Worm (Caenorhabditis elegans) whole organism, L4 larva: ENCODE results near the gene T22B7.22.

Experiments used
- D1046.2 ChIP-seq: fragments of 200-800 bp; sonication (Bioruptor generic); IDR thresholded peaks from 2 replicates; pipeline ENCODE4 v1.3.6; 2022; ENCODE audit warnings: missing genetic modification characterization, missing compliant biosample characterization
- F26F4.8 ChIP-seq: fragments of 200-800 bp; sonication (Bioruptor generic); conservative IDR thresholded peaks from 2 replicates; pipeline ENCODE4 v1.3.6; 2022; ENCODE audit warnings: missing genetic modification characterization, missing compliant biosample characterization
- F49E8.2 ChIP-seq: sonication (generic microtip); optimal IDR thresholded peaks from 2 replicates; lab custom pipeline; 2016; ENCODE audit warnings: missing compliant biosample characterization, mild to moderate bottlenecking, missing genetic modification characterization, borderline replicate concordance
- T20F7.1 ChIP-seq: fragments of 200-800 bp; sonication (Bioruptor generic); optimal IDR thresholded peaks from 2 replicates; lab custom pipeline; 2018; ENCODE audit warnings: mild to moderate bottlenecking, missing genetic modification characterization, missing compliant biosample characterization
- Y75B8A.6 ChIP-seq: fragments of 200-800 bp; sonication (Bioruptor generic); IDR thresholded peaks from 2 replicates; pipeline ENCODE4 v1.3.6; 2022; ENCODE audit warnings: missing genetic modification reagents, missing genetic modification characterization, missing compliant biosample characterization
- ZK546.5 ChIP-seq, 2 experiments: sonication (generic microtip); optimal IDR thresholded peaks; 2 replicates each; lab custom pipeline; 2017; ENCODE audit warnings: missing biosample characterization in 2 of 2, missing genetic modification characterization in 2 of 2
- ama-1 ChIP-seq: fragments of 150-350 bp; optimal IDR thresholded peaks from 2 replicates; lab custom pipeline; 2014; ENCODE audit warnings: inconsistent platforms, mixed read lengths
- ceh-20 ChIP-seq: fragments of 200-800 bp; sonication (Bioruptor generic); IDR thresholded peaks from 2 replicates; pipeline ENCODE4 v1.3.6; 2022; ENCODE audit warnings: missing genetic modification reagents, missing genetic modification characterization, missing compliant biosample characterization
- ceh-32 ChIP-seq: sonication (generic microtip); optimal IDR thresholded peaks from 2 replicates; lab custom pipeline; 2016; ENCODE audit warnings: mild to moderate bottlenecking, missing genetic modification characterization, missing compliant biosample characterization; ENCODE audit not compliant: poor library complexity
- ceh-44 ChIP-seq: fragments of 200-800 bp; sonication (Bioruptor generic); IDR thresholded peaks from 2 replicates; pipeline ENCODE4 v1.3.6; 2022; ENCODE audit warnings: missing genetic modification reagents, missing genetic modification characterization, missing compliant biosample characterization
- ceh-82 ChIP-seq: sonication (generic microtip); optimal IDR thresholded peaks from 2 replicates; lab custom pipeline; 2017; ENCODE audit warnings: missing biosample characterization, missing genetic modification characterization
- ces-1 ChIP-seq: fragments of 150-350 bp; sonication (generic microtip); optimal IDR thresholded peaks from 4 replicates; lab custom pipeline; 2014; ENCODE audit warnings: missing biosample characterization, missing genetic modification reagents, missing genetic modification characterization
- daf-12 ChIP-seq: fragments of 150-350 bp; optimal IDR thresholded peaks from 2 replicates; lab custom pipeline; 2014; ENCODE audit warnings: missing biosample characterization, missing genetic modification reagents, missing genetic modification characterization
- daf-16 ChIP-seq, 3 experiments: sonication (generic microtip); optimal IDR thresholded peaks; 2 replicates each; lab custom pipeline; 2016 to 2017; ENCODE audit warnings: missing genetic modification characterization in 3 of 3, missing genetic modification reagents in 3 of 3, mild to moderate bottlenecking in 2 of 3, missing compliant biosample characterization in 2 of 3, missing biosample characterization in 1 of 3, moderate library complexity in 1 of 3
- daf-8 ChIP-seq: fragments of 200-800 bp; sonication (Bioruptor generic); IDR thresholded peaks from 2 replicates; pipeline ENCODE4 v1.3.6; 2022; ENCODE audit warnings: missing genetic modification characterization, missing compliant biosample characterization
- dpl-1 ChIP-seq: fragments of 150-350 bp; optimal IDR thresholded peaks from 2 replicates; lab custom pipeline; 2014; ENCODE audit warnings: missing biosample characterization, missing genetic modification reagents, missing genetic modification characterization
- duxl-1 ChIP-seq: sonication (generic microtip); optimal IDR thresholded peaks from 2 replicates; lab custom pipeline; 2016; ENCODE audit warnings: mild to moderate bottlenecking, missing genetic modification characterization, moderate library complexity, missing compliant biosample characterization; ENCODE audit not compliant: poor library complexity
- egl-43 ChIP-seq: fragments of 200-800 bp; sonication (Bioruptor generic); IDR thresholded peaks from 2 replicates; pipeline ENCODE4 v1.3.6; 2022; ENCODE audit warnings: missing genetic modification reagents, missing genetic modification characterization, missing compliant biosample characterization
- fos-1 ChIP-seq: fragments of 150-350 bp; optimal IDR thresholded peaks from 2 replicates; lab custom pipeline; 2014; ENCODE audit warnings: missing biosample characterization, missing genetic modification characterization
- gei-8 ChIP-seq: fragments of 200-800 bp; sonication (Bioruptor generic); optimal IDR thresholded peaks from 2 replicates; lab custom pipeline; 2018; ENCODE audit warnings: mild to moderate bottlenecking, missing genetic modification characterization, missing compliant biosample characterization
- hlh-30 ChIP-seq: sonication (generic microtip); optimal IDR thresholded peaks from 2 replicates; lab custom pipeline; 2017; ENCODE audit warnings: antibody characterized with exemption, mild to moderate bottlenecking, missing genetic modification characterization, missing compliant biosample characterization; ENCODE audit not compliant: insufficient read depth
- hmg-1.1 ChIP-seq: fragments of 200-800 bp; sonication (Bioruptor generic); IDR thresholded peaks from 2 replicates; pipeline ENCODE4 v1.3.6; 2022; ENCODE audit warnings: missing genetic modification reagents, missing genetic modification characterization, missing compliant biosample characterization
- lim-7 ChIP-seq: fragments of 200-800 bp; sonication (Bioruptor generic); IDR thresholded peaks from 2 replicates; pipeline ENCODE4 v1.3.6; 2022; ENCODE audit warnings: missing genetic modification characterization, missing compliant biosample characterization
- lin-1 ChIP-seq: fragments of 200-800 bp; sonication (Bioruptor generic); IDR thresholded peaks from 2 replicates; pipeline ENCODE4 v1.3.6; 2022; ENCODE audit warnings: missing genetic modification reagents, missing genetic modification characterization, missing compliant biosample characterization
- lin-13 ChIP-seq: fragments of 150-350 bp; optimal IDR thresholded peaks from 2 replicates; lab custom pipeline; 2014; ENCODE audit warnings: missing biosample characterization, missing genetic modification reagents, missing genetic modification characterization
- lin-15B ChIP-seq: fragments of 150-350 bp; sonication (generic microtip); optimal IDR thresholded peaks from 3 replicates; lab custom pipeline; 2014; ENCODE audit warnings: missing biosample characterization, missing genetic modification characterization
- madf-5 ChIP-seq, 2 experiments: fragments of 200-800 bp; sonication (Bioruptor generic); IDR thresholded peaks; 2 replicates each; pipeline ENCODE4 v1.3.6; 2022; ENCODE audit warnings: missing compliant biosample characterization in 2 of 2, missing genetic modification characterization in 2 of 2
- mdt-29 ChIP-seq: fragments of 200-800 bp; sonication (Bioruptor generic); IDR thresholded peaks from 2 replicates; pipeline ENCODE4 v1.3.6; 2022; ENCODE audit warnings: missing genetic modification reagents, missing genetic modification characterization, missing compliant biosample characterization
- mep-1 ChIP-seq: fragments of 150-350 bp; sonication (generic microtip); optimal IDR thresholded peaks from 3 replicates; lab custom pipeline; 2014; ENCODE audit warnings: missing biosample characterization, missing genetic modification characterization
- mes-2 ChIP-seq: sonication (generic microtip); optimal IDR thresholded peaks from 2 replicates; lab custom pipeline; 2016; ENCODE audit warnings: missing genotype, mild to moderate bottlenecking, missing genetic modification characterization, missing compliant biosample characterization; ENCODE audit not compliant: poor library complexity, severe bottlenecking
- mxl-3 ChIP-seq: fragments of 200-800 bp; sonication (Bioruptor generic); optimal IDR thresholded peaks from 2 replicates; lab custom pipeline; 2018; ENCODE audit warnings: mild to moderate bottlenecking, missing genetic modification characterization, missing compliant biosample characterization
- nhr-11 ChIP-seq: fragments of 150-350 bp; optimal IDR thresholded peaks from 2 replicates; lab custom pipeline; 2014; ENCODE audit warnings: missing biosample characterization, missing genetic modification characterization
- nhr-25 ChIP-seq: sonication (generic microtip); optimal IDR thresholded peaks from 2 replicates; lab custom pipeline; 2017; ENCODE audit warnings: missing genetic modification characterization, mild to moderate bottlenecking, missing compliant biosample characterization, antibody characterized with exemption, moderate library complexity, borderline replicate concordance; ENCODE audit not compliant: insufficient read depth
- nhr-28 ChIP-seq: fragments of 150-350 bp; optimal IDR thresholded peaks from 2 replicates; lab custom pipeline; 2014; ENCODE audit warnings: missing biosample characterization, missing genetic modification characterization
- nhr-48 ChIP-seq: sonication (generic microtip); optimal IDR thresholded peaks from 2 replicates; lab custom pipeline; 2016; ENCODE audit warnings: mild to moderate bottlenecking, missing genetic modification characterization, missing compliant biosample characterization
- pha-4 ChIP-seq, 2 experiments: fragments of 150-350 bp in 1 of 2; fragments of 200-800 bp in 1 of 2; sonication (Bioruptor generic) in 1 of 2; IDR thresholded peaks in 1 of 2; optimal IDR thresholded peaks in 1 of 2; 2 replicates each; pipeline versions ENCODE4 v1.3.6 to Lab custom; 2014 to 2022; ENCODE audit warnings: missing genetic modification characterization in 2 of 2, missing genetic modification reagents in 2 of 2, missing biosample characterization in 1 of 2, missing compliant biosample characterization in 1 of 2
- php-3 ChIP-seq: fragments of 200-800 bp; sonication (Bioruptor generic); IDR thresholded peaks from 2 replicates; pipeline ENCODE4 v1.3.6; 2022; ENCODE audit warnings: missing genetic modification reagents, missing genetic modification characterization, missing compliant biosample characterization
- pqm-1 ChIP-seq: sonication (generic microtip); optimal IDR thresholded peaks from 2 replicates; lab custom pipeline; 2017; ENCODE audit warnings: missing biosample characterization, missing genetic modification characterization
- spr-3 ChIP-seq: fragments of 200-800 bp; sonication (Bioruptor generic); optimal IDR thresholded peaks from 2 replicates; lab custom pipeline; 2018; ENCODE audit warnings: mild to moderate bottlenecking, missing genetic modification characterization, missing compliant biosample characterization
- tag-97 ChIP-seq: fragments of 200-800 bp; sonication (Bioruptor generic); IDR thresholded peaks from 2 replicates; pipeline ENCODE4 v1.3.6; 2022; ENCODE audit warnings: missing genetic modification characterization, missing compliant biosample characterization
- vab-7 ChIP-seq: fragments of 200-800 bp; sonication (Bioruptor generic); IDR thresholded peaks from 2 replicates; pipeline ENCODE4 v1.3.6; 2022; ENCODE audit warnings: missing genetic modification reagents, missing genetic modification characterization, missing compliant biosample characterization
- zfp-3 ChIP-seq: fragments of 200-800 bp; sonication (Bioruptor generic); conservative IDR thresholded peaks from 2 replicates; pipeline ENCODE4 v1.3.6; 2022; ENCODE audit warnings: missing genetic modification reagents, missing genetic modification characterization, missing compliant biosample characterization
- zip-11 ChIP-seq: fragments of 200-800 bp; sonication (Bioruptor generic); IDR thresholded peaks from 2 replicates; pipeline ENCODE4 v1.3.6; 2022; ENCODE audit warnings: missing genetic modification characterization, missing compliant biosample characterization
- zip-2 ChIP-seq: fragments of 150-350 bp; optimal IDR thresholded peaks from 2 replicates; lab custom pipeline; 2014; ENCODE audit warnings: missing biosample characterization, missing genetic modification characterization
- ztf-7 ChIP-seq: fragments of 150-350 bp; optimal IDR thresholded peaks from 2 replicates; lab custom pipeline; 2014; ENCODE audit warnings: missing biosample characterization, missing genetic modification characterization

Gene T22B7.22

ce11 chrX:5646951-5647423 lies 12.8 kb upstream of the T22B7.22 start, which contains the start of gene T22B7.3:
Gene T22B7.3, plus strand, starts transcription at chrX:5647373.
- TF ChIP-seq php-3 (GFP tag; lab: Robert Waterston, UW) (0 out of 2 replicates have a peak, but pooled peaks have one; percentile 33), Y75B8A.6 (GFP tag; lab: Robert Waterston, UW) (no peak), F49E8.2 (no peak), nhr-48 (tag; lab: Kevin White, UChicago) (peak; percentile 61), fos-1 (tag; lab: Kevin White, UChicago) (no peak)

ce11 chrX:5647884-5648283 lies 11.9 kb upstream of the T22B7.22 start, which contains the start of gene srv-7:
Gene srv-7, minus strand, starts transcription at chrX:5647984.
- TF ChIP-seq nhr-25 (tag; lab: Kevin White, UChicago), result no peak
- TF ChIP-seq mep-1 (tag; lab: Kevin White, UChicago), result no peak
- TF ChIP-seq dpl-1 (GFP tag; lab: Kevin White, UChicago), result no peak
- TF ChIP-seq ceh-32 (tag; lab: Kevin White, UChicago), result no peak
- no peak for TF ChIP-seq zip-2 (tag; lab: Kevin White, UChicago)
- TF ChIP-seq nhr-11 (tag; lab: Kevin White, UChicago), result no peak
- no peak for TF ChIP-seq madf-5 (GFP tag; IDR thresholded peaks at IDR 0.05; lab: Robert Waterston, UW)
- TF ChIP-seq egl-43 (GFP tag; lab: Robert Waterston, UW), result no peak
- TF ChIP-seq ces-1, result no peak
- no peak for TF ChIP-seq ZK546.5 (tag; optimal IDR thresholded peaks at IDR 0.05; lab: Kevin White, UChicago)
- TF ChIP-seq daf-8 (GFP tag; lab: Robert Waterston, UW), result no peak
- no peak for TF ChIP-seq pqm-1 (tag; lab: Kevin White, UChicago)
- no peak for TF ChIP-seq nhr-28 (tag; lab: Kevin White, UChicago)
- no peak for TF ChIP-seq ztf-7
- no peak for TF ChIP-seq spr-3 (GFP tag; lab: Kevin White, UChicago)
- TF ChIP-seq zip-11 (GFP tag; lab: Robert Waterston, UW), result no peak
- TF ChIP-seq T20F7.1 (GFP tag; lab: Kevin White, UChicago), result no peak
- no peak for TF ChIP-seq ceh-44
- TF ChIP-seq zfp-3 (GFP tag; lab: Robert Waterston, UW), result no peak

DNA sequence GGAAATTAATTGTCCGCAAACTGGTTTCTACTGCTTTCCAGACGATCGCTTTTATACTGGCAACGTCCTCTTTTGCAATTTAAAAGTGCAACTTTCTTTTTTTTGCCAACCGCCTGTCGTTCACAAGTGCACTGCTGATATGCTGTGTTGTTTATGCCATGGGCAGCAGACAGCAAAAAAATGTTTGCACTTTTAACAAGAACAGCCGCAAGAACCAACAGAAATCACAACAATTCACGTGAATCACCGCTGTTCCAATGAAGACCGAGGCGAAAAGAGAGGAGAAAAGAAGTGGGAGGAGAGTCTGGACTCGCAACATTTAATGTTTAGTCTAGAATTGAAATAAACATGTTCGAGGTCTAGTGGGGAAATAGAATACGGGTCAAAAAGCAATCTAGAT lies 6.0 kb upstream of the T22B7.22 start, which contains the start of gene T22B7.7:
TSS of gene T22B7.7 (minus strand) at position 262 of the 400 bp plus-strand sequence.
- TF ChIP-seq hmg-1.1 (peak; percentile 35; the same call in 1 of the 2 replicates), daf-8 (GFP tag; lab: Robert Waterston, UW) (no peak), dpl-1 (GFP tag; lab: Kevin White, UChicago) (no peak), D1046.2 (no peak), duxl-1 (no peak), mes-2 (no peak), lin-15B (tag; lab: Kevin White, UChicago) (no peak), lin-1 (no peak), lim-7 (GFP tag; lab: Robert Waterston, UW) (no peak), daf-12 (tag; lab: Kevin White, UChicago) (no peak), ceh-32 (tag; lab: Kevin White, UChicago) (no peak), daf-16 (GFP tag; optimal IDR thresholded peaks at IDR 0.05; lab: Kevin White, UChicago) (peak in 1 of 2 experiments; percentile 97), daf-16 (tag; optimal IDR thresholded peaks at IDR 0.05; lab: Kevin White, UChicago) (peak; percentile 83), mxl-3 (GFP tag; lab: Kevin White, UChicago) (peak; percentile 70), pha-4 (GFP tag; IDR thresholded peaks at IDR 0.05; lab: Robert Waterston, UW) (no peak), pha-4 (tag; optimal IDR thresholded peaks at IDR 0.05; lab: Kevin White, UChicago) (no peak), ceh-20 (GFP tag; lab: Robert Waterston, UW) (no peak), F26F4.8 (GFP tag; lab: Robert Waterston, UW) (no peak), gei-8 (GFP tag; lab: Kevin White, UChicago) (peak; percentile 43), nhr-11 (tag; lab: Kevin White, UChicago) (peak; percentile 31), php-3 (GFP tag; lab: Robert Waterston, UW) (no peak), tag-97 (GFP tag; lab: Robert Waterston, UW) (no peak), hlh-30 (peak; percentile 80), mdt-29 (GFP tag; lab: Robert Waterston, UW) (no peak; the same call in 1 of the 2 replicates), ceh-82 (tag; lab: Kevin White, UChicago) (no peak), vab-7 (GFP tag; lab: Robert Waterston, UW) (no peak), ama-1 (no peak), lin-13 (GFP tag; lab: Kevin White, UChicago) (peak; percentile 0), nhr-28 (tag; lab: Kevin White, UChicago) (peak; percentile 78)
